Worm (Caenorhabditis elegans) whole organism, L2 larva: Measurements from ENCODE around the gene nhr-68.
A peak's percentile ranks its signal among the peaks of the same experiment; 100 is the strongest.

ENCODE experiments used
- C34F6.9 ChIP-seq: fragments of 150-350 bp; optimal IDR thresholded peaks from 2 replicates; lab custom pipeline; 2014; ENCODE audit warnings: missing biosample characterization, missing genetic modification characterization
- F13H6.1 ChIP-seq: sonication (generic microtip); optimal IDR thresholded peaks from 2 replicates; lab custom pipeline; 2016; ENCODE audit warnings: missing genetic modification characterization, missing compliant biosample characterization
- R02D3.7 ChIP-seq: fragments of 150-350 bp; optimal IDR thresholded peaks from 2 replicates; lab custom pipeline; 2014; ENCODE audit warnings: missing biosample characterization, missing genetic modification characterization
- Y55F3AM.14 ChIP-seq: fragments of 200-800 bp; sonication (Bioruptor generic); optimal IDR thresholded peaks from 2 replicates; lab custom pipeline; 2018; ENCODE audit warnings: mild to moderate bottlenecking, missing genetic modification characterization, missing compliant biosample characterization
- ZK546.5 ChIP-seq: sonication (generic microtip); optimal IDR thresholded peaks from 2 replicates; lab custom pipeline; 2017; ENCODE audit warnings: missing biosample characterization, missing genetic modification characterization
- alr-1 ChIP-seq: fragments of 150-350 bp; optimal IDR thresholded peaks from 2 replicates; lab custom pipeline; 2014; ENCODE audit warnings: missing biosample characterization, missing genetic modification characterization
- aly-2 ChIP-seq: fragments of 150-350 bp; optimal IDR thresholded peaks from 2 replicates; lab custom pipeline; 2014; ENCODE audit warnings: missing biosample characterization, missing genetic modification characterization
- ama-1 ChIP-seq: fragments of 150-350 bp; optimal IDR thresholded peaks from 2 replicates; lab custom pipeline; 2018; ENCODE audit warnings: inconsistent platforms
- blmp-1 ChIP-seq: sonication (generic microtip); optimal IDR thresholded peaks from 2 replicates; lab custom pipeline; 2017; ENCODE audit warnings: missing genetic modification characterization, mild to moderate bottlenecking, missing compliant biosample characterization, antibody characterized with exemption, moderate library complexity; ENCODE audit not compliant: insufficient read depth
- ceh-16 ChIP-seq: fragments of 150-350 bp; optimal IDR thresholded peaks from 2 replicates; lab custom pipeline; 2014; ENCODE audit warnings: missing biosample characterization, missing genetic modification characterization
- ceh-82 ChIP-seq: fragments of 150-350 bp; optimal IDR thresholded peaks from 2 replicates; lab custom pipeline; 2014; ENCODE audit warnings: missing biosample characterization, missing genetic modification characterization
- crh-2 ChIP-seq: sonication (generic microtip); optimal IDR thresholded peaks from 2 replicates; lab custom pipeline; 2017; ENCODE audit warnings: missing biosample characterization, missing genetic modification characterization
- dmd-4 ChIP-seq: sonication (generic microtip); optimal IDR thresholded peaks from 2 replicates; lab custom pipeline; 2017; ENCODE audit warnings: missing biosample characterization, missing genetic modification characterization
- egl-27 ChIP-seq: sonication (generic microtip); optimal IDR thresholded peaks from 3 replicates; lab custom pipeline; 2017; ENCODE audit warnings: missing biosample characterization, missing genetic modification reagents, missing genetic modification characterization
- elt-1 ChIP-seq: fragments of 150-350 bp; optimal IDR thresholded peaks from 2 replicates; lab custom pipeline; 2014; ENCODE audit warnings: missing biosample characterization, missing genetic modification characterization
- elt-3 ChIP-seq: sonication (generic microtip); optimal IDR thresholded peaks from 2 replicates; lab custom pipeline; 2017; ENCODE audit warnings: missing biosample characterization, missing genetic modification characterization
- fos-1 ChIP-seq: fragments of 150-350 bp; optimal IDR thresholded peaks from 2 replicates; lab custom pipeline; 2014; ENCODE audit warnings: missing biosample characterization, missing genetic modification characterization
- gmeb-1 ChIP-seq: fragments of 150-350 bp; optimal IDR thresholded peaks from 2 replicates; lab custom pipeline; 2014; ENCODE audit warnings: missing biosample characterization, missing genetic modification characterization
- lin-11 ChIP-seq: fragments of 150-350 bp; sonication (generic microtip); optimal IDR thresholded peaks from 2 replicates; lab custom pipeline; 2014; ENCODE audit warnings: missing biosample characterization, missing genetic modification characterization, inconsistent platforms, mixed read lengths
- lin-13 ChIP-seq: fragments of 150-350 bp; optimal IDR thresholded peaks from 2 replicates; lab custom pipeline; 2014; ENCODE audit warnings: missing biosample characterization, missing genetic modification reagents, missing genetic modification characterization
- lin-39 ChIP-seq: fragments of 150-350 bp; optimal IDR thresholded peaks from 2 replicates; lab custom pipeline; 2014; ENCODE audit warnings: missing biosample characterization, missing genetic modification reagents, missing genetic modification characterization
- lsy-2 ChIP-seq, 2 experiments: fragments of 150-350 bp in 1 of 2; sonication (generic microtip) in 1 of 2; optimal IDR thresholded peaks; 2 replicates each; lab custom pipeline; 2014 to 2017; ENCODE audit warnings: missing biosample characterization in 2 of 2, missing genetic modification characterization in 2 of 2
- mab-5 ChIP-seq: fragments of 150-350 bp; optimal IDR thresholded peaks from 2 replicates; lab custom pipeline; 2014; ENCODE audit warnings: missing biosample characterization, missing genetic modification characterization
- mbf-1 ChIP-seq: sonication (generic microtip); optimal IDR thresholded peaks from 2 replicates; lab custom pipeline; 2017; ENCODE audit warnings: missing biosample characterization, missing genetic modification characterization
- mdl-1 ChIP-seq, 2 experiments: fragments of 150-350 bp in 1 of 2; sonication (generic microtip) in 1 of 2; optimal IDR thresholded peaks; 2 replicates each; lab custom pipeline; 2017; ENCODE audit warnings: missing biosample characterization in 2 of 2, missing genetic modification characterization in 2 of 2
- nhr-10 ChIP-seq: sonication (generic microtip); optimal IDR thresholded peaks from 2 replicates; lab custom pipeline; 2017; ENCODE audit warnings: missing biosample characterization, missing genetic modification characterization
- nhr-11 ChIP-seq: fragments of 150-350 bp; optimal IDR thresholded peaks from 2 replicates; lab custom pipeline; 2014; ENCODE audit warnings: missing biosample characterization, missing genetic modification characterization
- nhr-12 ChIP-seq: fragments of 150-350 bp; optimal IDR thresholded peaks from 2 replicates; lab custom pipeline; 2014; ENCODE audit warnings: missing biosample characterization, missing genetic modification characterization
- nhr-129 ChIP-seq: fragments of 150-350 bp; optimal IDR thresholded peaks from 2 replicates; lab custom pipeline; 2014; ENCODE audit warnings: missing biosample characterization, missing genetic modification characterization
- nhr-21 ChIP-seq: fragments of 150-350 bp; optimal IDR thresholded peaks from 2 replicates; lab custom pipeline; 2014; ENCODE audit warnings: missing biosample characterization, missing genetic modification characterization
- nhr-23 ChIP-seq: fragments of 150-350 bp; optimal IDR thresholded peaks from 2 replicates; lab custom pipeline; 2014; ENCODE audit warnings: missing biosample characterization, missing genetic modification reagents, missing genetic modification characterization
- nhr-237 ChIP-seq: fragments of 150-350 bp; optimal IDR thresholded peaks from 2 replicates; lab custom pipeline; 2014; ENCODE audit warnings: missing biosample characterization, missing genetic modification characterization
- nhr-25 ChIP-seq: fragments of 150-350 bp; sonication (generic microtip); optimal IDR thresholded peaks from 3 replicates; lab custom pipeline; 2014; ENCODE audit warnings: missing biosample characterization, missing genetic modification characterization
- nhr-6 ChIP-seq: fragments of 150-350 bp; optimal IDR thresholded peaks from 2 replicates; lab custom pipeline; 2014; ENCODE audit warnings: missing biosample characterization, missing genetic modification characterization
- nhr-77 ChIP-seq: fragments of 150-350 bp; optimal IDR thresholded peaks from 2 replicates; lab custom pipeline; 2014; ENCODE audit warnings: missing biosample characterization, missing genetic modification characterization
- peb-1 ChIP-seq: fragments of 150-350 bp; optimal IDR thresholded peaks from 2 replicates; lab custom pipeline; 2014; ENCODE audit warnings: missing biosample characterization, missing genetic modification characterization
- sem-4 ChIP-seq: fragments of 150-350 bp; optimal IDR thresholded peaks from 2 replicates; lab custom pipeline; 2014; ENCODE audit warnings: missing biosample characterization, missing genetic modification reagents, missing genetic modification characterization
- skn-1 ChIP-seq: sonication (generic microtip); optimal IDR thresholded peaks from 2 replicates; lab custom pipeline; 2017; ENCODE audit warnings: missing biosample characterization, missing genetic modification characterization
- sma-3 ChIP-seq: sonication (generic microtip); optimal IDR thresholded peaks from 2 replicates; lab custom pipeline; 2016; ENCODE audit warnings: missing genetic modification reagents, missing genetic modification characterization, missing compliant biosample characterization
- sma-9 ChIP-seq, 2 experiments: fragments of 150-350 bp in 1 of 2; sonication (generic microtip) in 1 of 2; optimal IDR thresholded peaks; 2 replicates each; lab custom pipeline; 2014 to 2016; ENCODE audit warnings: missing genetic modification characterization in 2 of 2, mild to moderate bottlenecking in 1 of 2, missing biosample characterization in 1 of 2, missing compliant biosample characterization in 1 of 2, missing genetic modification reagents in 1 of 2, moderate library complexity in 1 of 2
- snpc-4 ChIP-seq: fragments of 150-350 bp; optimal IDR thresholded peaks from 2 replicates; lab custom pipeline; 2014; ENCODE audit warnings: missing biosample characterization, missing genetic modification characterization
- unc-39 ChIP-seq: fragments of 150-350 bp; optimal IDR thresholded peaks from 2 replicates; lab custom pipeline; 2014; ENCODE audit warnings: missing biosample characterization, missing genetic modification characterization
- unc-55 ChIP-seq: fragments of 150-350 bp; sonication (generic microtip); optimal IDR thresholded peaks from 3 replicates; lab custom pipeline; 2014; ENCODE audit warnings: missing biosample characterization, missing genetic modification reagents, missing genetic modification characterization
- unc-62 ChIP-seq: fragments of 150-350 bp; optimal IDR thresholded peaks from 2 replicates; lab custom pipeline; 2014; ENCODE audit warnings: missing biosample characterization, missing genetic modification reagents, missing genetic modification characterization
- zag-1 ChIP-seq: fragments of 150-350 bp; optimal IDR thresholded peaks from 2 replicates; lab custom pipeline; 2014; ENCODE audit warnings: missing biosample characterization, missing genetic modification characterization
- ztf-1 ChIP-seq: fragments of 200-800 bp; sonication (Bioruptor generic); conservative IDR thresholded peaks from 2 replicates; pipeline ENCODE4 v1.3.6; 2022; ENCODE audit warnings: missing genetic modification characterization, missing compliant biosample characterization
- ztf-11 ChIP-seq: sonication (generic microtip); optimal IDR thresholded peaks from 2 replicates; lab custom pipeline; 2017; ENCODE audit warnings: missing biosample characterization, missing genetic modification characterization
- ztf-4 ChIP-seq: fragments of 150-350 bp; optimal IDR thresholded peaks from 2 replicates; lab custom pipeline; 2014; ENCODE audit warnings: missing biosample characterization, missing genetic modification characterization

Gene nhr-68

DNA sequence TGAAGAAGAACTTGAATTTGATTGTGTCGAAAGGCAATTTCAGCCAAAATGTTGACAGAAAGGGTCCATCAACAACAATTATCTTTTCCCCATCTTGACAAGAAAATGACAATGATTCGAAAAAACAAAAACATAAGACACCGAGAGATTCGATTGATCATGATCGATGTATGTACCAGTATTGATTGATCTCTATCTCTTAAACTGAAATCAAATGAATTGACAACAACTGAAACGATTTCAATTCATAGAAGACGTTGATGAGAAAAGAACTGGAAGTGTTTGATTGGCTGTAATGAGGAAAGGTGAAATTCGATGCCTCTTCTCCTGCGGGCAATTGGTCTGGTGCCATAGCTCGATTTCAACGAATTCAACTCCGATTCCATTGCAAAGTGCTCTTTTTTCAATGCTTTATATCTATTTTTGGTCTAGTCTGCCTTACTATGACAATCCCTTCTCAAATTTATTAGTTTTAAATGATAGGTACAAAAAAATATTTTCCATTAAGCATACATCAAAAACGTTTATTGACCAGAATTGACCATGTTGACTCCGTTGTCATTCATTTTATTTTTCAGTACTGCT is 39.8 kb upstream of the nhr-68 start:
- TF ChIP-seq ztf-4 (no peak), skn-1 (no peak)

DNA sequence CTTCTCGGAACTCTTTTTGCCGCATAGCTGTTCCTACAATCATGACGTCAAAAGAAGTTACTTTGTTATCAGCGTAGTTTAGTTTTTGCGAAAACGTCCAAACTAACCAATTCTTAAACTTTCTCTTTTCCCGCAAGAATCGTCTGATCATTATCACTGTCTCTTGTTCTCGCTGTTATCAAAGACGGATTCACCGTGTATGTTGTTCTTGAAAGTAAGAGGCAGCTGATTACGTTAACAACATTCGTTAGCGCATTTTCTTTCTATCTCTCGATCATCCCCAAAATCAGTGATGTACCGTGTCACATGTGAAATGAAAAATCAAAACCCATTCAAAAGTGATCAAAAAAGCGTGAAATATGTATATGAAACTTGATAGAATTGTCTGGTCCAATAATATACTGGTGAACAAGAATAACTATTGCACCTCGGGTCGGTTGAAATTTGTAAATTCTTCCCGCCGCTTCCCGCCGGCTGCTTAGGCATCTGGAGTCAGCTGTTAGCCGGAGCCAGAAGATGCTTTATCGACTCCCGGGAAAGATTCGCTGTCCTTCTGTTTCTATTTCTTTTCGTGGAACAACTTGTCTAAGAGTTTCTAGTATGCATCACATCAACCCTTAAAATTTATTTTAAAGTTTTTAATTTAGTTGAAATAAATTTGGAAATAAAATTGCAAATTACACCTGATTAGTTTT is 38.6 kb upstream of the nhr-68 start:
- TF ChIP-seq ceh-16 (tag; lab: Kevin White, UChicago): no peak
- TF ChIP-seq fos-1 (tag; lab: Kevin White, UChicago): peak; percentile 93
- TF ChIP-seq nhr-12 (tag; lab: Kevin White, UChicago): no peak
- no peak for TF ChIP-seq mdl-1 (tag; optimal IDR thresholded peaks at IDR 0.05; lab: Kevin White, UChicago)
- peak; percentile 87 for TF ChIP-seq sma-9 (GFP tag; optimal IDR thresholded peaks at IDR 0.05; lab: Kevin White, UChicago)
- no peak for TF ChIP-seq sma-9 (tag; optimal IDR thresholded peaks at IDR 0.05; lab: Kevin White, UChicago)
- TF ChIP-seq ZK546.5 (tag; lab: Kevin White, UChicago): no peak
- TF ChIP-seq nhr-11 (tag; lab: Kevin White, UChicago): no peak
- no peak for TF ChIP-seq nhr-10 (tag; lab: Kevin White, UChicago)
- TF ChIP-seq sma-3 (GFP tag; lab: Kevin White, UChicago): peak; percentile 43
- TF ChIP-seq lin-39 (tag; lab: Kevin White, UChicago): no peak
- no peak for TF ChIP-seq mbf-1 (tag; lab: Kevin White, UChicago)
- no peak for TF ChIP-seq elt-1 (tag; lab: Kevin White, UChicago)
- no peak for TF ChIP-seq dmd-4 (tag; lab: Kevin White, UChicago)
- no peak for TF ChIP-seq snpc-4 (tag; lab: Kevin White, UChicago)
- no peak for TF ChIP-seq nhr-77 (tag; lab: Kevin White, UChicago)
- no peak for TF ChIP-seq nhr-237 (tag; lab: Kevin White, UChicago)
- TF ChIP-seq unc-62 (GFP tag; lab: Kevin White, UChicago): no peak
- TF ChIP-seq nhr-25 (tag; lab: Kevin White, UChicago): peak; percentile 50
- no peak for TF ChIP-seq ztf-11
- peak; percentile 96 for TF ChIP-seq blmp-1 (tag; lab: Kevin White, UChicago)
- TF ChIP-seq Y55F3AM.14: no peak
- TF ChIP-seq mab-5: no peak
- no peak for TF ChIP-seq nhr-23
- TF ChIP-seq nhr-6: no peak
- TF ChIP-seq peb-1 (tag; lab: Kevin White, UChicago): no peak
- peak; percentile 56 for TF ChIP-seq nhr-21
- TF ChIP-seq R02D3.7: no peak
- no peak for TF ChIP-seq ceh-82 (tag; lab: Kevin White, UChicago)
- TF ChIP-seq F13H6.1: peak; percentile 7
- no peak for TF ChIP-seq sem-4 (tag; lab: Kevin White, UChicago)
- TF ChIP-seq aly-2 (tag; lab: Kevin White, UChicago): no peak
- no peak for TF ChIP-seq lin-11 (tag; lab: Kevin White, UChicago)
- no peak for TF ChIP-seq lin-13 (GFP tag; lab: Kevin White, UChicago)
- TF ChIP-seq crh-2 (tag; lab: Kevin White, UChicago): peak; percentile 60
- peak in 1 of 2 experiments; percentile 29 for TF ChIP-seq lsy-2 (tag; optimal IDR thresholded peaks at IDR 0.05; lab: Kevin White, UChicago)
- TF ChIP-seq unc-39 (tag; lab: Kevin White, UChicago): no peak
- TF ChIP-seq unc-55 (GFP tag; lab: Kevin White, UChicago): no peak
- peak; percentile 19 for TF ChIP-seq egl-27 (tag; lab: Kevin White, UChicago)
- no peak for TF ChIP-seq ztf-1
- TF ChIP-seq nhr-129 (tag; lab: Kevin White, UChicago): peak; percentile 58
- no peak for TF ChIP-seq ztf-4
- TF ChIP-seq C34F6.9 (tag; lab: Kevin White, UChicago): no peak
- TF ChIP-seq zag-1: no peak
- TF ChIP-seq elt-3 (tag; lab: Kevin White, UChicago): no peak
- TF ChIP-seq alr-1 (tag; lab: Kevin White, UChicago): no peak
- TF ChIP-seq gmeb-1: peak; percentile 65
- no peak for TF ChIP-seq ama-1
- no peak for TF ChIP-seq skn-1
